Worm (Caenorhabditis elegans) whole organism, young adult: Measurements from ENCODE around the gene srx-2.

ENCODE experiments used
- B0336.3 ChIP-seq: fragments of 200-800 bp; sonication (Bioruptor generic); IDR thresholded peaks from 2 replicates; pipeline ENCODE4 v1.3.6; 2022; ENCODE audit warnings: missing genetic modification characterization, missing compliant biosample characterization
- C06A6.2 ChIP-seq: fragments of 200-800 bp; sonication (Bioruptor generic); conservative IDR thresholded peaks from 2 replicates; pipeline ENCODE4 v1.3.6; 2022; ENCODE audit warnings: missing genetic modification characterization, missing compliant biosample characterization
- D2030.7 ChIP-seq: fragments of 200-800 bp; sonication (Bioruptor generic); IDR thresholded peaks from 2 replicates; pipeline ENCODE4 v1.3.6; 2022; ENCODE audit warnings: missing genetic modification reagents, missing genetic modification characterization, missing compliant biosample characterization
- F10E7.11 ChIP-seq: sonication (generic microtip); optimal IDR thresholded peaks from 2 replicates; lab custom pipeline; 2017; ENCODE audit warnings: mild to moderate bottlenecking, missing genetic modification characterization, moderate library complexity, missing compliant biosample characterization
- F37B4.10 ChIP-seq: fragments of 200-800 bp; sonication (Bioruptor generic); IDR thresholded peaks from 2 replicates; pipeline ENCODE4 v1.3.6; 2022; ENCODE audit warnings: missing genetic modification characterization, missing compliant biosample characterization
- F57A8.1 ChIP-seq: fragments of 200-800 bp; sonication (Bioruptor generic); optimal IDR thresholded peaks from 2 replicates; lab custom pipeline; 2018; ENCODE audit warnings: mild to moderate bottlenecking, missing genetic modification characterization, moderate library complexity, missing compliant biosample characterization
- F57C9.4 ChIP-seq: sonication (generic microtip); optimal IDR thresholded peaks from 2 replicates; lab custom pipeline; 2017; ENCODE audit warnings: mild to moderate bottlenecking, missing genetic modification characterization, missing compliant biosample characterization
- K11D2.4 ChIP-seq: fragments of 200-800 bp; sonication (Bioruptor generic); IDR thresholded peaks from 2 replicates; pipeline ENCODE4 v1.3.6; 2022; ENCODE audit warnings: missing genetic modification reagents, missing genetic modification characterization, missing compliant biosample characterization
- T26A5.8 ChIP-seq: sonication (generic microtip); optimal IDR thresholded peaks from 2 replicates; lab custom pipeline; 2016; ENCODE audit warnings: missing genetic modification characterization, missing compliant biosample characterization
- Y67H2A.10 ChIP-seq: fragments of 200-800 bp; sonication (Bioruptor generic); conservative IDR thresholded peaks from 2 replicates; pipeline ENCODE4 v1.3.6; 2022; ENCODE audit warnings: missing genetic modification reagents, missing genetic modification characterization, missing compliant biosample characterization
- akir-1 ChIP-seq: fragments of 200-800 bp; sonication (Bioruptor generic); optimal IDR thresholded peaks from 2 replicates; lab custom pipeline; 2018; ENCODE audit warnings: mild to moderate bottlenecking, missing genetic modification characterization, moderate library complexity, missing compliant biosample characterization
- aptf-2 ChIP-seq: fragments of 200-800 bp; sonication (Bioruptor generic); conservative IDR thresholded peaks from 2 replicates; pipeline ENCODE4 v1.3.6; 2022; ENCODE audit warnings: missing genetic modification reagents, missing genetic modification characterization, missing compliant biosample characterization
- attf-5 ChIP-seq: fragments of 200-800 bp; sonication (Bioruptor generic); optimal IDR thresholded peaks from 2 replicates; lab custom pipeline; 2018; ENCODE audit warnings: mild to moderate bottlenecking, missing genetic modification characterization, missing compliant biosample characterization
- bed-2 ChIP-seq: fragments of 200-800 bp; sonication (Bioruptor generic); IDR thresholded peaks from 2 replicates; pipeline ENCODE4 v1.3.6; 2022; ENCODE audit warnings: missing genetic modification reagents, missing genetic modification characterization, missing compliant biosample characterization
- die-1 ChIP-seq: sonication (generic microtip); optimal IDR thresholded peaks from 2 replicates; lab custom pipeline; 2016; ENCODE audit warnings: missing genotype, mild to moderate bottlenecking, missing genetic modification characterization, missing compliant biosample characterization
- dpl-1 ChIP-seq: fragments of 150-350 bp; optimal IDR thresholded peaks from 2 replicates; lab custom pipeline; 2014; ENCODE audit warnings: missing biosample characterization, missing genetic modification reagents, missing genetic modification characterization
- ekl-4 ChIP-seq: fragments of 200-800 bp; sonication (Bioruptor generic); IDR thresholded peaks from 2 replicates; pipeline ENCODE4 v1.3.6; 2022; ENCODE audit warnings: missing genetic modification reagents, missing genetic modification characterization, missing compliant biosample characterization
- ets-4 ChIP-seq: fragments of 200-800 bp; sonication (Bioruptor generic); optimal IDR thresholded peaks from 2 replicates; lab custom pipeline; 2018; ENCODE audit warnings: mild to moderate bottlenecking, missing genetic modification characterization, missing compliant biosample characterization
- fkh-3 ChIP-seq: sonication (generic microtip); optimal IDR thresholded peaks from 2 replicates; lab custom pipeline; 2016; ENCODE audit warnings: mild to moderate bottlenecking, missing genetic modification characterization, missing compliant biosample characterization
- hmg-20 ChIP-seq: fragments of 200-800 bp; sonication (Bioruptor generic); IDR thresholded peaks from 2 replicates; pipeline ENCODE4 v1.3.6; 2022; ENCODE audit warnings: missing genetic modification reagents, missing genetic modification characterization, missing compliant biosample characterization
- hrde-1 ChIP-seq: sonication (generic microtip); optimal IDR thresholded peaks from 2 replicates; lab custom pipeline; 2016; ENCODE audit warnings: missing genetic modification characterization, mild to moderate bottlenecking, missing compliant biosample characterization, moderate library complexity, missing genotype, missing genetic modification reagents, borderline replicate concordance
- hsf-1 ChIP-seq: fragments of 200-800 bp; sonication (Bioruptor generic); IDR thresholded peaks from 2 replicates; pipeline ENCODE4 v1.3.6; 2022; ENCODE audit warnings: missing genetic modification reagents, missing genetic modification characterization, missing compliant biosample characterization
- lag-1 ChIP-seq: fragments of 200-800 bp; sonication (Bioruptor generic); IDR thresholded peaks from 2 replicates; pipeline ENCODE4 v1.3.6; 2022; ENCODE audit warnings: missing genetic modification reagents, missing genetic modification characterization, missing compliant biosample characterization
- let-607 ChIP-seq, 2 experiments: fragments of 200-800 bp in 1 of 2; sonication (Bioruptor generic) in 1 of 2; sonication (generic microtip) in 1 of 2; optimal IDR thresholded peaks; 2 replicates each; lab custom pipeline; 2016 to 2018; ENCODE audit warnings: mild to moderate bottlenecking in 2 of 2, missing compliant biosample characterization in 2 of 2, missing genetic modification characterization in 2 of 2, moderate library complexity in 2 of 2, missing genotype in 1 of 2
- lin-26 ChIP-seq: fragments of 200-800 bp; sonication (Bioruptor generic); IDR thresholded peaks from 2 replicates; pipeline ENCODE4 v1.3.6; 2022; ENCODE audit warnings: missing genetic modification reagents, missing genetic modification characterization, missing compliant biosample characterization
- lsy-27 ChIP-seq: sonication (generic microtip); optimal IDR thresholded peaks from 2 replicates; lab custom pipeline; 2017; ENCODE audit warnings: missing genetic modification characterization, mild to moderate bottlenecking, missing compliant biosample characterization, antibody characterized with exemption, missing genotype, borderline replicate concordance; ENCODE audit not compliant: insufficient read depth
- mes-4 ChIP-seq: sonication (generic microtip); optimal IDR thresholded peaks from 2 replicates; lab custom pipeline; 2016; ENCODE audit warnings: missing genotype, missing genetic modification characterization, missing compliant biosample characterization
- nfya-2 ChIP-seq: fragments of 200-800 bp; sonication (Bioruptor generic); IDR thresholded peaks from 2 replicates; pipeline ENCODE4 v1.3.6; 2022; ENCODE audit warnings: missing genetic modification reagents, missing genetic modification characterization, missing compliant biosample characterization
- nhr-27 ChIP-seq: fragments of 200-800 bp; sonication (Bioruptor generic); optimal IDR thresholded peaks from 2 replicates; lab custom pipeline; 2018; ENCODE audit warnings: mild to moderate bottlenecking, missing genetic modification characterization, moderate library complexity, missing compliant biosample characterization
- nhr-80 ChIP-seq: sonication (generic microtip); optimal IDR thresholded peaks from 2 replicates; lab custom pipeline; 2016; ENCODE audit warnings: missing genetic modification characterization, missing compliant biosample characterization
- nhr-90 ChIP-seq: sonication (generic microtip); optimal IDR thresholded peaks from 2 replicates; lab custom pipeline; 2016; ENCODE audit warnings: missing genotype, mild to moderate bottlenecking, missing genetic modification characterization, missing compliant biosample characterization
- rcor-1 ChIP-seq: fragments of 200-800 bp; sonication (Bioruptor generic); IDR thresholded peaks from 2 replicates; pipeline ENCODE4 v1.3.6; 2022; ENCODE audit warnings: missing genetic modification reagents, missing genetic modification characterization, missing compliant biosample characterization
- repo-1 ChIP-seq: sonication (generic microtip); optimal IDR thresholded peaks from 2 replicates; lab custom pipeline; 2017; ENCODE audit warnings: mild to moderate bottlenecking, missing genetic modification characterization, missing compliant biosample characterization
- rpc-1 ChIP-seq, 2 experiments: fragments of 150-350 bp in 1 of 2; sonication (generic microtip) in 1 of 2; optimal IDR thresholded peaks; 2 replicates each; lab custom pipeline; 2014 to 2018; ENCODE audit warnings: missing biosample characterization in 1 of 2, missing genetic modification characterization in 1 of 2, missing genetic modification reagents in 1 of 2, missing genotype in 1 of 2
- snpc-1.1 ChIP-seq: sonication (generic microtip); optimal IDR thresholded peaks from 2 replicates; lab custom pipeline; 2017; ENCODE audit warnings: missing genetic modification characterization, mild to moderate bottlenecking, missing compliant biosample characterization, antibody characterized with exemption, moderate library complexity, missing genotype, missing genetic modification reagents; ENCODE audit not compliant: insufficient read depth
- snpc-4 ChIP-seq, 5 experiments: fragments of 150-350 bp in 1 of 5; sonication (generic microtip) in 4 of 5; optimal IDR thresholded peaks; 2 replicates each; lab custom pipeline; 2014 to 2018; ENCODE audit warnings: missing genetic modification characterization in 5 of 5, missing biosample characterization in 3 of 5, antibody characterized with exemption in 2 of 5, mild to moderate bottlenecking in 2 of 5, missing compliant biosample characterization in 2 of 5, missing genotype in 2 of 5, moderate library complexity in 2 of 5, missing genetic modification reagents in 1 of 5
- sptf-2 ChIP-seq: fragments of 200-800 bp; sonication (Bioruptor generic); optimal IDR thresholded peaks from 2 replicates; lab custom pipeline; 2018; ENCODE audit warnings: mild to moderate bottlenecking, missing genetic modification characterization, missing compliant biosample characterization
- ztf-22 ChIP-seq: fragments of 200-800 bp; sonication (Bioruptor generic); optimal IDR thresholded peaks from 2 replicates; lab custom pipeline; 2018; ENCODE audit warnings: mild to moderate bottlenecking, missing genetic modification characterization, moderate library complexity, missing compliant biosample characterization
- ztf-25 ChIP-seq: fragments of 200-800 bp; sonication (Bioruptor generic); IDR thresholded peaks from 2 replicates; pipeline ENCODE4 v1.3.6; 2022; ENCODE audit warnings: missing genetic modification reagents, missing genetic modification characterization, missing compliant biosample characterization
- ztf-28 ChIP-seq: fragments of 200-800 bp; sonication (Bioruptor generic); IDR thresholded peaks from 2 replicates; pipeline ENCODE4 v1.3.6; 2022; ENCODE audit warnings: missing genetic modification reagents, missing genetic modification characterization, missing compliant biosample characterization
- ztf-3 ChIP-seq: fragments of 200-800 bp; sonication (Bioruptor generic); optimal IDR thresholded peaks from 2 replicates; lab custom pipeline; 2018; ENCODE audit warnings: mild to moderate bottlenecking, missing genetic modification characterization, missing compliant biosample characterization

Gene srx-2

ce11 chrV:9003291-9003690 lies 6.0 kb upstream of the srx-2 start, which contains the start of gene srx-1:
Gene srx-1 (plus strand): TSS chrV:9003672.
- TF ChIP-seq rcor-1 (no peak), T26A5.8 (tag; lab: Kevin White, UChicago) (no peak), F57C9.4 (tag; lab: Kevin White, UChicago) (no peak), nfya-2 (GFP tag; lab: Robert Waterston, UW) (no peak), nhr-27 (no peak), lin-26 (GFP tag; lab: Robert Waterston, UW) (no peak), D2030.7 (GFP tag; lab: Robert Waterston, UW) (no peak), mes-4 (no peak), nhr-80 (tag; lab: Kevin White, UChicago) (no peak), F57A8.1 (GFP tag; lab: Kevin White, UChicago) (no peak), F37B4.10 (GFP tag; lab: Robert Waterston, UW) (no peak), attf-5 (GFP tag; lab: Kevin White, UChicago) (no peak), F10E7.11 (tag; lab: Kevin White, UChicago) (no peak), aptf-2 (GFP tag; lab: Robert Waterston, UW) (no peak), ztf-28 (GFP tag; lab: Robert Waterston, UW) (no peak), ztf-25 (GFP tag; lab: Robert Waterston, UW) (no peak)

DNA sequence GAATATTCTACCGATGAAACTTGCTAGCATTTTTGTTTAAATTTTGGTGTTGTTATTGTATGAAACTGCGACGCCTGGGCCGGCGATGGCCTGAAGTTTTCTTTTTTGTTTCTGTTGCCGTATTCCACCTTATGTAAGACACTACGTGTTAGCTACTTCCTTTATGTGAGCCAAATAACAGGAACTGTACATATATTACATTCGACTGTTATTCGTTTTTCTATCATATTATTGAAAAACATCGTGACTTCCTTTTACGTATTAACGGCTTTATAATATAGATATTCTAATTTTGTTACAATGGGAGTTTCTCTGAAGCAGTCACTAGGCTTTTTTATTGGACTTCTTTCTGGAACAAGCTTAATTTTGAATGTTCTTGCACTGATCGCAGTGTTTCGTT lies 4.0 kb upstream of the srx-2 start, which contains the start of gene srx-3:
srx-3 (plus strand) TSS at position 301 of the 400 bp plus-strand sequence.
- TF ChIP-seq lag-1 (GFP tag; lab: Robert Waterston, UW), result no peak
- TF ChIP-seq hsf-1 (GFP tag; lab: Robert Waterston, UW), result no peak
- TF ChIP-seq hmg-20 (GFP tag; lab: Robert Waterston, UW), result no peak
- TF ChIP-seq ztf-3, result no peak
- no peak for TF ChIP-seq fkh-3 (tag; lab: Kevin White, UChicago)
- TF ChIP-seq nhr-90 (tag; lab: Kevin White, UChicago), result no peak
- no peak for TF ChIP-seq ekl-4 (GFP tag; lab: Robert Waterston, UW)
- no peak for TF ChIP-seq B0336.3 (GFP tag; lab: Robert Waterston, UW)
- no peak for TF ChIP-seq T26A5.8 (tag; lab: Kevin White, UChicago)
- no peak for TF ChIP-seq ztf-28 (GFP tag; lab: Robert Waterston, UW)
- TF ChIP-seq snpc-4 (GFP tag; optimal IDR thresholded peaks at IDR 0.05; lab: Kevin White, UChicago), result no peak
- TF ChIP-seq snpc-4 (tag; optimal IDR thresholded peaks at IDR 0.05; lab: Kevin White, UChicago), result no peak
- TF ChIP-seq Y67H2A.10 (GFP tag; lab: Robert Waterston, UW), result no peak
- TF ChIP-seq bed-2, result no peak

DNA sequence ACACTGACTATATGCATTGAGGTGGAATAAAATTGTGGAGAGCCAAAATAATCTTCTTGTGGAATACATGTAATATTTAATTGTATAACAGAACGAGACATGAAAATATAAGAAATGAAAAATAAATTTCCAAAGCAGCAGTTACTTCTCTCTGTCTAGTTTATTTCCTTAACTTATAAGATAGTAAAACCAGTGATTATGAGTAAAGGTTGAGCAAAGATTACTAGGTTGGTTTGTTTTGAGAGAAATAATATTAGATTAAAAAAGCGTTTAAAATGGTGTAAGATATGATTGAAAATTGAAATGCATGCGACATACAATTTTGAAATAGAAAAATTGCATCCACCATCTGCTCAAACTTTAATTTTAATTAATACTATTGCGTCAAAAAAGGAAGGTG lies 4.5 kb downstream of the srx-2 start, which contains the start of gene srh-201:
srh-201 (minus strand) TSS at position 101 of the 400 bp plus-strand sequence.
- TF ChIP-seq akir-1 (GFP tag; lab: Kevin White, UChicago) (no peak), rcor-1 (no peak), nhr-90 (tag; lab: Kevin White, UChicago) (no peak), rpc-1 (optimal IDR thresholded peaks at IDR 0.05; lab: Kevin White, UChicago) (no peak), rpc-1 (tag; optimal IDR thresholded peaks at IDR 0.05; lab: Kevin White, UChicago) (no peak), fkh-3 (tag; lab: Kevin White, UChicago) (no peak), ztf-22 (GFP tag; lab: Kevin White, UChicago) (no peak), lsy-27 (tag; lab: Kevin White, UChicago) (no peak), ets-4 (no peak), dpl-1 (GFP tag; lab: Kevin White, UChicago) (no peak), nhr-80 (tag; lab: Kevin White, UChicago) (no peak), hrde-1 (tag; lab: Kevin White, UChicago) (no peak), sptf-2 (GFP tag; lab: Kevin White, UChicago) (no peak), let-607 (tag; optimal IDR thresholded peaks at IDR 0.05; lab: Kevin White, UChicago) (no peak), die-1 (tag; lab: Kevin White, UChicago) (no peak), C06A6.2 (GFP tag; lab: Robert Waterston, UW) (no peak), K11D2.4 (GFP tag; lab: Robert Waterston, UW) (no peak), snpc-1.1 (tag; lab: Kevin White, UChicago) (no peak), repo-1 (tag; lab: Kevin White, UChicago) (no peak)
